Fruit fly (Drosophila melanogaster): ENCODE data around the gene CG7133.

The CG7133 gene

dm6 chr3L:22071687-22072394 is 2.5 kb downstream of the CG7133 start, which contains the start of gene CG7139:
Gene CG7139 (minus strand): TSS chr3L:22071848.
- TF ChIP-seq h (optimal IDR thresholded peaks at IDR 0.05): no peak
- no peak for TF ChIP-seq Sin3A (optimal IDR thresholded peaks at IDR 0.05)
- TF ChIP-seq psq (optimal IDR thresholded peaks at IDR 0.05): no peak
- no peak for TF ChIP-seq ttk (optimal IDR thresholded peaks at IDR 0.05)
- no peak for TF ChIP-seq insv (optimal IDR thresholded peaks at IDR 0.05)
- TF ChIP-seq Myc (optimal IDR thresholded peaks at IDR 0.05): no peak

- no peak for TF ChIP-seq psq (optimal IDR thresholded peaks at IDR 0.05)
- TF ChIP-seq insv (optimal IDR thresholded peaks at IDR 0.05): no peak
- no peak for TF ChIP-seq ttk (optimal IDR thresholded peaks at IDR 0.05)
- TF ChIP-seq h (optimal IDR thresholded peaks at IDR 0.05): no peak
- no peak for TF ChIP-seq Sin3A (optimal IDR thresholded peaks at IDR 0.05)
Observed at dm6 chr3L:22070506-22070905, 3.8 kb downstream of the CG7133 start.

dm6 chr3L:22065694-22066093 is 8.6 kb downstream of the CG7133 start, which contains the start of gene CG14561:
Gene CG14561 (plus strand): TSS chr3L:22065907.
- TF ChIP-seq ttk (optimal IDR thresholded peaks at IDR 0.05) (no peak), h (optimal IDR thresholded peaks at IDR 0.05) (no peak), Sin3A (optimal IDR thresholded peaks at IDR 0.05) (no peak), Myc (optimal IDR thresholded peaks at IDR 0.05) (no peak), insv (optimal IDR thresholded peaks at IDR 0.05) (no peak), psq (optimal IDR thresholded peaks at IDR 0.05) (no peak)

DNA sequence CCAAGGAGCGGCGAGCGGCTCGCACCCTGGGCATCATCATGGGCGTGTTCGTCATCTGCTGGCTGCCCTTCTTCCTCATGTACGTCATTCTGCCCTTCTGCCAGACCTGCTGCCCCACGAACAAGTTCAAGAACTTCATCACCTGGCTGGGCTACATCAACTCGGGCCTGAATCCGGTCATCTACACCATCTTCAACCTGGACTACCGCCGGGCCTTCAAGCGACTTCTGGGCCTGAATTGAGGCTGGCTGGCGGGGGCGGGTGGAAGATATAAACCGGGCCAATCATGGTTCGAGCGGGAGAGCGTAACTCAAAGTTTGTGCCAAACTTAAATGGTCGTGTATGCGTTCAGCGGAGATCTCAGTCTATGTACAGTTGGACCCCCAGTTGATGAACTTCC is 10.5 kb downstream of the CG7133 start:
- no peak for TF ChIP-seq psq (optimal IDR thresholded peaks at IDR 0.05)
- no peak for TF ChIP-seq Sin3A (optimal IDR thresholded peaks at IDR 0.05)
- no peak for TF ChIP-seq h (optimal IDR thresholded peaks at IDR 0.05)
- no peak for TF ChIP-seq insv (optimal IDR thresholded peaks at IDR 0.05)
- no peak for TF ChIP-seq Myc (optimal IDR thresholded peaks at IDR 0.05)
- no peak for TF ChIP-seq ttk (optimal IDR thresholded peaks at IDR 0.05)

- TF ChIP-seq Sin3A (optimal IDR thresholded peaks at IDR 0.05) (no peak), h (optimal IDR thresholded peaks at IDR 0.05) (no peak), Myc (optimal IDR thresholded peaks at IDR 0.05) (no peak), psq (optimal IDR thresholded peaks at IDR 0.05) (no peak), insv (optimal IDR thresholded peaks at IDR 0.05) (no peak), ttk (optimal IDR thresholded peaks at IDR 0.05) (no peak)
Observed at dm6 chr3L:22053343-22053742, 21.0 kb downstream of the CG7133 start.

dm6 chr3L:22051152-22051551 is 23.2 kb downstream of the CG7133 start:
- TF ChIP-seq ttk (optimal IDR thresholded peaks at IDR 0.05) (no peak), psq (optimal IDR thresholded peaks at IDR 0.05) (no peak), h (optimal IDR thresholded peaks at IDR 0.05) (no peak), Myc (optimal IDR thresholded peaks at IDR 0.05) (no peak), Sin3A (optimal IDR thresholded peaks at IDR 0.05) (no peak), insv (optimal IDR thresholded peaks at IDR 0.05) (no peak)

DNA sequence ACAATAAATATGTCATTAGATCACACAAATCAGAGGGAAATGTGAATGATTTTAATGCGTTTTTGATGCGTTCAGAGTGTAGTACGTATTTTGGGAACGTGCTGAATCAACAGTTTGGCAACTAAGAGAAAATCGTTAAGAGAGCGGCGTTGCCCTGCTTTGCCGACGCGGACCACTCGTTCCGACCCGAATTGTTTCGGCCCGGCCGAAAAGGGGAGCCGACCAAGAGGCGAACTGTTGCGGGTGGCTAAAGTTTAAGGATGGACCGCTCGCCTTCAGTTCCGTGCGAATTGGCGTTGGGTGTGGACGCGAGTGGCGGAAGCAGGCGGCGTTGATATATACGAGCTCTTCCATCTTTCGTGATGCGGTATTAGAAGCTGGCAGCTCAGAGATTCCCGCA is 39.6 kb downstream of the CG7133 start, which contains the start of gene Oct-TyrR:
Gene Oct-TyrR, plus strand, starts transcription at position 287 of the 400 bp plus-strand sequence.
- TF ChIP-seq insv (optimal IDR thresholded peaks at IDR 0.05): no peak
- TF ChIP-seq h (optimal IDR thresholded peaks at IDR 0.05): no peak
- TF ChIP-seq Myc (optimal IDR thresholded peaks at IDR 0.05): no peak
- no peak for TF ChIP-seq ttk (optimal IDR thresholded peaks at IDR 0.05)
- TF ChIP-seq Sin3A (optimal IDR thresholded peaks at IDR 0.05): no peak
- no peak for TF ChIP-seq psq (optimal IDR thresholded peaks at IDR 0.05)

DNA sequence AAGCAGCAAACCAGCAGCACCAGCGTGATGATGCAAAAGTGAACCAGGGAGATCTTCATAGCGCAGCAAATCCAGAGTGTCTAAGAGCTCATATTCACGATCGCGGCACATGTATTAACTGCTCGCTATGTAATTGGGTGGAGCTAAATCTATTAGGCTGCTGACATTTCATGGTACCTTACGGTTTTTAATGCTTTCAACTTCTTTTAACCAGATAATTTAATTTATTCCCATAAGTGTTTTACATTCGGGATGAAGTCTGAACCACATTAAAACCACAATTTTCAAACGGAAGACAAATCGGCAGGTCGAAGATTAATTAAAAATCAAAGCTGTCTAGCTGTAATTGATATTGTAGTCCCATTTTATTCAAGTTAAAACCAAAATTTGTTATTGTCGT is 44.7 kb downstream of the CG7133 start, which contains the start of gene CG43392:
Gene CG43392, minus strand, starts transcription at position 101 of the 400 bp plus-strand sequence.
- TF ChIP-seq h (optimal IDR thresholded peaks at IDR 0.05) (no peak), ttk (optimal IDR thresholded peaks at IDR 0.05) (no peak), psq (optimal IDR thresholded peaks at IDR 0.05) (no peak), Myc (optimal IDR thresholded peaks at IDR 0.05) (no peak), insv (optimal IDR thresholded peaks at IDR 0.05) (no peak), Sin3A (optimal IDR thresholded peaks at IDR 0.05) (no peak)

DNA sequence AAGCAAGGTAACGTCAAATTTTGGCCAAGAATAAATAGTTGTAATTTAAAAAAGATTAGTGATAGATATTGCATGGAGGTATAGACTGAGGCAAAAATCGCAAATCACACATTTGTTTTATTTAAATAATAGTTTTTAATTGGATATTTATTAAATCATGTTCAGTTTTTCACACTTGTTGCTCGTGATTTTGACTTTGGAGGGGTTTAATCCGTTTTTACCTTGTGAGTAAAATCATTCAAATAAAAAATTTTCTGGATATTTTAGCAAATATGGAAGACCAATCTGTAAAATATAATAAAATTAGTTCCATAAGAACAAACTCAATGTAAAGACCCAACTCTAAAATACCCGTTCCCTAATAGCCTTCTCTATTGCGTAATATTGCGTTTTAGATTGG is 46.1 kb downstream of the CG7133 start, which contains the start of gene CG7140:
Gene CG7140, minus strand, starts transcription at position 101 of the 400 bp plus-strand sequence.
- TF ChIP-seq psq (optimal IDR thresholded peaks at IDR 0.05): no peak
- no peak for TF ChIP-seq h (optimal IDR thresholded peaks at IDR 0.05)
- no peak for TF ChIP-seq Sin3A (optimal IDR thresholded peaks at IDR 0.05)

Data from Kc167 (cell line).